Worm (Caenorhabditis elegans) whole organism, L2 larva: ENCODE measurements around the gene str-256.

Source experiments
- R02D3.7 ChIP-seq: fragments of 150-350 bp; optimal IDR thresholded peaks from 2 replicates; lab custom pipeline; 2014; ENCODE audit warnings: missing biosample characterization, missing genetic modification characterization
- Y55F3AM.14 ChIP-seq: fragments of 200-800 bp; sonication (Bioruptor generic); optimal IDR thresholded peaks from 2 replicates; lab custom pipeline; 2018; ENCODE audit warnings: mild to moderate bottlenecking, missing genetic modification characterization, missing compliant biosample characterization
- ZK546.5 ChIP-seq: sonication (generic microtip); optimal IDR thresholded peaks from 2 replicates; lab custom pipeline; 2017; ENCODE audit warnings: missing biosample characterization, missing genetic modification characterization
- alr-1 ChIP-seq: fragments of 150-350 bp; optimal IDR thresholded peaks from 2 replicates; lab custom pipeline; 2014; ENCODE audit warnings: missing biosample characterization, missing genetic modification characterization
- aly-2 ChIP-seq: fragments of 150-350 bp; optimal IDR thresholded peaks from 2 replicates; lab custom pipeline; 2014; ENCODE audit warnings: missing biosample characterization, missing genetic modification characterization
- ama-1 ChIP-seq: fragments of 150-350 bp; optimal IDR thresholded peaks from 2 replicates; lab custom pipeline; 2018; ENCODE audit warnings: inconsistent platforms
- blmp-1 ChIP-seq: sonication (generic microtip); optimal IDR thresholded peaks from 2 replicates; lab custom pipeline; 2017; ENCODE audit warnings: missing genetic modification characterization, mild to moderate bottlenecking, missing compliant biosample characterization, antibody characterized with exemption, moderate library complexity; ENCODE audit not compliant: insufficient read depth
- ceh-16 ChIP-seq: fragments of 150-350 bp; optimal IDR thresholded peaks from 2 replicates; lab custom pipeline; 2014; ENCODE audit warnings: missing biosample characterization, missing genetic modification characterization
- ceh-82 ChIP-seq: fragments of 150-350 bp; optimal IDR thresholded peaks from 2 replicates; lab custom pipeline; 2014; ENCODE audit warnings: missing biosample characterization, missing genetic modification characterization
- crh-2 ChIP-seq: sonication (generic microtip); optimal IDR thresholded peaks from 2 replicates; lab custom pipeline; 2017; ENCODE audit warnings: missing biosample characterization, missing genetic modification characterization
- dmd-4 ChIP-seq: sonication (generic microtip); optimal IDR thresholded peaks from 2 replicates; lab custom pipeline; 2017; ENCODE audit warnings: missing biosample characterization, missing genetic modification characterization
- elt-1 ChIP-seq: fragments of 150-350 bp; optimal IDR thresholded peaks from 2 replicates; lab custom pipeline; 2014; ENCODE audit warnings: missing biosample characterization, missing genetic modification characterization
- elt-3 ChIP-seq: sonication (generic microtip); optimal IDR thresholded peaks from 2 replicates; lab custom pipeline; 2017; ENCODE audit warnings: missing biosample characterization, missing genetic modification characterization
- fos-1 ChIP-seq: fragments of 150-350 bp; optimal IDR thresholded peaks from 2 replicates; lab custom pipeline; 2014; ENCODE audit warnings: missing biosample characterization, missing genetic modification characterization
- lin-11 ChIP-seq: fragments of 150-350 bp; sonication (generic microtip); optimal IDR thresholded peaks from 2 replicates; lab custom pipeline; 2014; ENCODE audit warnings: missing biosample characterization, missing genetic modification characterization, inconsistent platforms, mixed read lengths
- mab-5 ChIP-seq: fragments of 150-350 bp; optimal IDR thresholded peaks from 2 replicates; lab custom pipeline; 2014; ENCODE audit warnings: missing biosample characterization, missing genetic modification characterization
- mbf-1 ChIP-seq: sonication (generic microtip); optimal IDR thresholded peaks from 2 replicates; lab custom pipeline; 2017; ENCODE audit warnings: missing biosample characterization, missing genetic modification characterization
- mdl-1 ChIP-seq, 2 experiments: fragments of 150-350 bp in 1 of 2; sonication (generic microtip) in 1 of 2; optimal IDR thresholded peaks; 2 replicates each; lab custom pipeline; 2017; ENCODE audit warnings: missing biosample characterization in 2 of 2, missing genetic modification characterization in 2 of 2
- nhr-11 ChIP-seq: fragments of 150-350 bp; optimal IDR thresholded peaks from 2 replicates; lab custom pipeline; 2014; ENCODE audit warnings: missing biosample characterization, missing genetic modification characterization
- nhr-12 ChIP-seq: fragments of 150-350 bp; optimal IDR thresholded peaks from 2 replicates; lab custom pipeline; 2014; ENCODE audit warnings: missing biosample characterization, missing genetic modification characterization
- nhr-129 ChIP-seq: fragments of 150-350 bp; optimal IDR thresholded peaks from 2 replicates; lab custom pipeline; 2014; ENCODE audit warnings: missing biosample characterization, missing genetic modification characterization
- nhr-21 ChIP-seq: fragments of 150-350 bp; optimal IDR thresholded peaks from 2 replicates; lab custom pipeline; 2014; ENCODE audit warnings: missing biosample characterization, missing genetic modification characterization
- nhr-23 ChIP-seq: fragments of 150-350 bp; optimal IDR thresholded peaks from 2 replicates; lab custom pipeline; 2014; ENCODE audit warnings: missing biosample characterization, missing genetic modification reagents, missing genetic modification characterization
- nhr-237 ChIP-seq: fragments of 150-350 bp; optimal IDR thresholded peaks from 2 replicates; lab custom pipeline; 2014; ENCODE audit warnings: missing biosample characterization, missing genetic modification characterization
- nhr-77 ChIP-seq: fragments of 150-350 bp; optimal IDR thresholded peaks from 2 replicates; lab custom pipeline; 2014; ENCODE audit warnings: missing biosample characterization, missing genetic modification characterization
- peb-1 ChIP-seq: fragments of 150-350 bp; optimal IDR thresholded peaks from 2 replicates; lab custom pipeline; 2014; ENCODE audit warnings: missing biosample characterization, missing genetic modification characterization
- sma-3 ChIP-seq: sonication (generic microtip); optimal IDR thresholded peaks from 2 replicates; lab custom pipeline; 2016; ENCODE audit warnings: missing genetic modification reagents, missing genetic modification characterization, missing compliant biosample characterization
- sma-9 ChIP-seq, 2 experiments: fragments of 150-350 bp in 1 of 2; sonication (generic microtip) in 1 of 2; optimal IDR thresholded peaks; 2 replicates each; lab custom pipeline; 2014 to 2016; ENCODE audit warnings: missing genetic modification characterization in 2 of 2, mild to moderate bottlenecking in 1 of 2, missing biosample characterization in 1 of 2, missing compliant biosample characterization in 1 of 2, missing genetic modification reagents in 1 of 2, moderate library complexity in 1 of 2
- snpc-4 ChIP-seq: fragments of 150-350 bp; optimal IDR thresholded peaks from 2 replicates; lab custom pipeline; 2014; ENCODE audit warnings: missing biosample characterization, missing genetic modification characterization
- unc-39 ChIP-seq: fragments of 150-350 bp; optimal IDR thresholded peaks from 2 replicates; lab custom pipeline; 2014; ENCODE audit warnings: missing biosample characterization, missing genetic modification characterization
- unc-62 ChIP-seq: fragments of 150-350 bp; optimal IDR thresholded peaks from 2 replicates; lab custom pipeline; 2014; ENCODE audit warnings: missing biosample characterization, missing genetic modification reagents, missing genetic modification characterization
- zag-1 ChIP-seq: fragments of 150-350 bp; optimal IDR thresholded peaks from 2 replicates; lab custom pipeline; 2014; ENCODE audit warnings: missing biosample characterization, missing genetic modification characterization
- ztf-4 ChIP-seq: fragments of 150-350 bp; optimal IDR thresholded peaks from 2 replicates; lab custom pipeline; 2014; ENCODE audit warnings: missing biosample characterization, missing genetic modification characterization

Gene str-256

DNA sequence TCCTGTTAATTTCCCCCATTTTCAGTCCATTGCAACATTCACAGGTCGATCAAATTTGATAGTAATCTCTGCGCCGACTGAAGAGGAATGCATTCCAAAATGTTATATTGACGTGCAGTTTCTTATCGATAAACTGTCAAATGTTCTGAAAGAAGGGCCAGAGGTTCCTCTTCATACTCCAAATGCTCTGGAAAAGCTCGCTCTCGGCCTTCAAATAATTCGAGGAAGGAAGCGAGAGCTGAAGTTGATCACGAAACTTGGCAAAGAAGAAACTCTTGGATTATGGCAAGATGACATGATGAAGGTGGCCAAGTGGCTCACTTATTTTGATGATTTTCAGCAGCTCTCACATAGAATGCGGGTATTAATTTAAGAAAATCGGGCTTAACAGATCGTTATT lies 22.1 kb downstream of the str-256 start:
- TF ChIP-seq ztf-4 (no peak), snpc-4 (no peak), ZK546.5 (tag; lab: Kevin White, UChicago) (no peak)

DNA sequence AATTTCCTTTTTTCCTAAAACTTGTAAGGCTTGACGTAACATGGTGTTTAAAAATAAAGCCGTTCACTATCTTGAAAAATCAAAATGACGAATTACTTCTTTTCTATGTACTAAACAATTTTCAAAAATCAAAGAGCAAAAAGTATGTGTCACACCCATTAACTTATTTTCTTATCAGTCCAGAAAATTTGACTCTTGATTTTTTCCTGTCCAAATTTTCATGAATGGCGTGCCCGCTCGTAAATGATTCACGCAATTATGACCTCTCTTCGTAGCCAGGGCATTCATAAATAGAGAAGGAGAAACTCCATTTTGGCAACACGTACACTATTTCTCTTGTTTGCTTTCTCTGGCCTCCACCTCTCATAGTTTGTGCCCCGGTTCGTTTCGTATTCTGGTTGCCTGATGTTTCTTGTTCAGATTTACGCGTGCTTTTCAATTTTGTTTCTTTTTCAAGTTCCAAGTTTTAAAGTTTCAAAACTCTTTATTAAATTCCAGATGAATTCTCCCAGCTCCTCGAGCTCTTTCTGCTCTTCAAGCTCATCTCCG lies 23.4 kb downstream of the str-256 start, which contains the start of gene nhr-55:
nhr-55 (plus strand) TSS at position 499 of the 549 bp plus-strand sequence.
- TF ChIP-seq sma-9 (GFP tag; optimal IDR thresholded peaks at IDR 0.05; lab: Kevin White, UChicago) (peak; percentile 53), sma-9 (tag; optimal IDR thresholded peaks at IDR 0.05; lab: Kevin White, UChicago) (no peak), unc-39 (tag; lab: Kevin White, UChicago) (no peak), crh-2 (tag; lab: Kevin White, UChicago) (peak; percentile 44), fos-1 (tag; lab: Kevin White, UChicago) (peak; percentile 93)

DNA sequence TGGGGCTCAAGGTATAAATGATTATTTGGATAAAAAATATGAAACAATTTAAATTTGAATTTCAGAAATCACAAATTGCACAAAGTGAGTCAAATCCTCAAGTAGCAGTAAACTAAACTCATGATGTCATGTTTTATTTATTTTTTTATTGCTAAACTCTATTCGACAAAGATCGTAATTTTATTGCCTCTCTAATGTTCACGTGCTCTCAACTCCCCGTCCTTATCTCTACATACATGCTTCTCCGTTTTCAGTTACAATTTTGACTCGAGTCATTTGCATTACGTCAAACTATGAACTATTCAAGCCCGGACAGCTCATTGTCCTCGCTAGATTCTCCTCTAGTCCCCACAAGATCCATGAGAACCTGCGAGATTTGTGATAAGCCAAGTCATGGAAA lies 26.6 kb downstream of the str-256 start, which contains the start of gene nhr-99:
nhr-99 (plus strand) TSS at position 263 of the 400 bp plus-strand sequence.
- TF ChIP-seq sma-9 (GFP tag; optimal IDR thresholded peaks at IDR 0.05; lab: Kevin White, UChicago) (peak; percentile 43), sma-9 (tag; optimal IDR thresholded peaks at IDR 0.05; lab: Kevin White, UChicago) (no peak), nhr-237 (no peak), unc-62 (no peak), ceh-82 (tag; lab: Kevin White, UChicago) (no peak), ceh-16 (tag; lab: Kevin White, UChicago) (no peak), nhr-23 (no peak), fos-1 (tag; lab: Kevin White, UChicago) (peak; percentile 79), ZK546.5 (tag; lab: Kevin White, UChicago) (no peak), nhr-11 (tag; lab: Kevin White, UChicago) (no peak), crh-2 (tag; lab: Kevin White, UChicago) (peak; percentile 26), nhr-12 (tag; lab: Kevin White, UChicago) (no peak), unc-39 (tag; lab: Kevin White, UChicago) (no peak)

DNA sequence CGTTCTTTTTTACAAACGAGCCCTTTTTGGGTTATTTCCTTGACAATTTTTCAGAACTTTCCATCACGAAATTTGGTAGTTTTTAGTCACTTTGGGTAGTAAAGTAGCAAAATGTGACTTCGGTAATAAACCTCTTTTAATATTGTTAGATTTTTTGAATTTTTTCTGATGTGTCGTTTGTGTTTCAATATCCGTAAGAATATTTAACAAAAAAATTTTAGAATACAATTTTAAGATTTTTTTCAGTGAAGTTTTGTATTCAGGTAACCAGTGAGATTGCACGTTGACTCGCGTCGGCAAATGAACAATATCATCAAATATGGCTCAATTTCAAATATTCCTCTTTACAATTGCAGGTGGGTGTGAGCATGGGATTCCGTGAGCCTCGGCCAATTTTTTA lies 28.5 kb downstream of the str-256 start, which contains the start of gene srt-31:
srt-31 (plus strand) TSS at position 301 of the 400 bp plus-strand sequence.
- TF ChIP-seq peb-1 (tag; lab: Kevin White, UChicago) (no peak), elt-3 (tag; lab: Kevin White, UChicago) (no peak), mbf-1 (tag; lab: Kevin White, UChicago) (no peak), alr-1 (tag; lab: Kevin White, UChicago) (no peak), nhr-23 (no peak), Y55F3AM.14 (GFP tag; lab: Kevin White, UChicago) (no peak), zag-1 (tag; lab: Kevin White, UChicago) (no peak), ztf-4 (no peak), elt-1 (no peak), mdl-1 (tag; optimal IDR thresholded peaks at IDR 0.05; lab: Kevin White, UChicago) (no peak), blmp-1 (tag; lab: Kevin White, UChicago) (no peak), lin-11 (tag; lab: Kevin White, UChicago) (no peak), sma-3 (GFP tag; lab: Kevin White, UChicago) (no peak)

DNA sequence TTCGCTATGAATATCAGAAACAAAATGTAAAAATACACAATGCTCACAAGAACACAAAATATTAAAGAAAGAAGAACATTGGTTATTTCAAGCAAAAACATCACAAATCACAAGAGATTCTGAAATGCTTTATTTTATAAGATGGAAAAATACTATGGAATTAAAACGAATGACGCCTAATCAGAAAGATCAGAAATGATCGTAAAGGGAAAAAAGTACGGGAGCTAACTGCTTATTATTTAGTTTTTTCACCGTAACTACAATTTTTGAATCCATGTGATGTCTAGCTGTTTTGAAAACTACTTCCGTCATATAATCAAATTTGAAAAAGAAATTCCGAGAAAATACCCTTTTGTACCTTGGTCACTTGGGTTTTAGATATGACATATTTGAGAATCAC lies 32.7 kb downstream of the str-256 start, which contains the start of gene srbc-57:
srbc-57 (minus strand) TSS at position 101 of the 400 bp plus-strand sequence.
- TF ChIP-seq sma-9 (GFP tag; optimal IDR thresholded peaks at IDR 0.05; lab: Kevin White, UChicago) = no peak
- no peak for TF ChIP-seq sma-9 (tag; optimal IDR thresholded peaks at IDR 0.05; lab: Kevin White, UChicago)

DNA sequence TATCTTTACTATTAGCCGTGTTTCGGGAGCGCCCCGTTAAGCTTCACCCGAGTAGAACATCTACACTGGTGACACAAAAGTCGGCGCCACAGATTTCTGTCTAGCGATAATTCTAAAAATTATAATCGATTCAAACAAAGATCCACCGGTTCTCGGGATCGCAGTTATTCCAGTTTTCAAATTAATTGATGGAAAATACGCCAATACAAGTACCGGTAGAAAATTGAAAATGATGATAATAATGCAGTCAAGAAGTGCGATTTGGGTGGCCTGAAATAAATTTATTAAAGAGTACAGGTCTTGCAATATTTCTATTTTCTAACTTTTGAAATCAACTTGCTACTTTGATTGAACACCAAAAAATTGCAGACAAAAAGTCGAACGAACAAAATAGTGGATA lies 33.6 kb downstream of the str-256 start:
- TF ChIP-seq elt-3 (tag; lab: Kevin White, UChicago) = no peak
- TF ChIP-seq alr-1 (tag; lab: Kevin White, UChicago) = no peak
- TF ChIP-seq nhr-12 (tag; lab: Kevin White, UChicago) = no peak
- TF ChIP-seq nhr-129 (tag; lab: Kevin White, UChicago) = no peak
- TF ChIP-seq nhr-77 (tag; lab: Kevin White, UChicago) = no peak
- no peak for TF ChIP-seq mbf-1 (tag; lab: Kevin White, UChicago)
- no peak for TF ChIP-seq R02D3.7 (tag; lab: Kevin White, UChicago)
- no peak for TF ChIP-seq aly-2
- TF ChIP-seq mdl-1 (tag; optimal IDR thresholded peaks at IDR 0.05; lab: Kevin White, UChicago) = no peak
- no peak for TF ChIP-seq nhr-237
- TF ChIP-seq mab-5 = no peak
- TF ChIP-seq ama-1 = no peak
- TF ChIP-seq dmd-4 = no peak
- no peak for TF ChIP-seq ceh-16 (tag; lab: Kevin White, UChicago)
- no peak for TF ChIP-seq nhr-21 (tag; lab: Kevin White, UChicago)
